Fruit fly (Drosophila melanogaster) whole organism, embryonic: Measurements from ENCODE around the gene CG4660.

Source experiments
- Ada2b ChIP-seq: fragments of 200-800 bp; sonication (Bioruptor generic); IDR thresholded peaks from 2 replicates; pipeline ENCODE4 v1.3.6; 2022; ENCODE audit warnings: missing biosample characterization, missing genetic modification characterization
- Adf1 ChIP-seq: fragments of 200-800 bp; sonication (Bioruptor generic); IDR thresholded peaks from 2 replicates; pipeline ENCODE4 v1.3.6; 2022; ENCODE audit warnings: missing biosample characterization, missing genetic modification characterization
- Aef1 ChIP-seq: fragments of 200-800 bp; sonication (Bioruptor generic); IDR thresholded peaks from 3 replicates; pipeline ENCODE4 v1.3.6; 2022; ENCODE audit warnings: missing biosample characterization, missing genetic modification characterization
- Atf6 ChIP-seq: fragments of 200-800 bp; sonication (Bioruptor generic); IDR thresholded peaks from 2 replicates; pipeline ENCODE4 v1.3.6; 2022; ENCODE audit warnings: missing biosample characterization, missing genetic modification characterization
- B-H1 ChIP-seq: fragments of 200-800 bp; sonication (Bioruptor generic); IDR thresholded peaks from 3 replicates; pipeline ENCODE4 v1.3.6; 2022; ENCODE audit warnings: missing biosample characterization, missing genetic modification characterization
- Blimp-1 ChIP-seq: fragments of 200-800 bp; sonication (Bioruptor generic); optimal IDR thresholded peaks from 3 replicates; lab custom pipeline; 2018; ENCODE audit warnings: missing biosample characterization, missing genetic modification characterization, mild to moderate bottlenecking, moderate library complexity, missing genetic modification reagents
- BtbVII ChIP-seq: fragments of 200-800 bp; sonication (Bioruptor generic); optimal IDR thresholded peaks from 3 replicates; lab custom pipeline; 2017; ENCODE audit warnings: missing biosample characterization, mild to moderate bottlenecking, missing genetic modification characterization
- CG10267 ChIP-seq: fragments of 200-800 bp; sonication (Bioruptor generic); optimal IDR thresholded peaks from 2 replicates; lab custom pipeline; 2018; ENCODE audit warnings: missing biosample characterization, mild to moderate bottlenecking, missing genetic modification characterization, moderate library complexity
- CG10543 ChIP-seq: fragments of 200-800 bp; sonication (Bioruptor generic); optimal IDR thresholded peaks from 3 replicates; lab custom pipeline; 2017; ENCODE audit warnings: missing biosample characterization, mild to moderate bottlenecking, missing genetic modification characterization, moderate library complexity
- CG12071 ChIP-seq: fragments of 200-800 bp; sonication (Bioruptor generic); optimal IDR thresholded peaks from 3 replicates; lab custom pipeline; 2018; ENCODE audit warnings: missing biosample characterization, mild to moderate bottlenecking, missing genetic modification characterization
- CG12104 ChIP-seq: fragments of 200-800 bp; sonication (Bioruptor generic); optimal IDR thresholded peaks from 3 replicates; lab custom pipeline; 2016; ENCODE audit warnings: missing biosample characterization, missing genetic modification characterization
- CG13775 ChIP-seq: fragments of 200-800 bp; sonication (Bioruptor generic); optimal IDR thresholded peaks from 3 replicates; lab custom pipeline; 2017; ENCODE audit warnings: missing biosample characterization, mild to moderate bottlenecking, missing genetic modification characterization
- CG14050 ChIP-seq: fragments of 200-800 bp; sonication (Bioruptor generic); IDR thresholded peaks from 3 replicates; pipeline ENCODE4 v1.3.6; 2022; ENCODE audit warnings: missing biosample characterization, missing genetic modification characterization
- CG14710 ChIP-seq: fragments of 200-800 bp; sonication (Bioruptor generic); optimal IDR thresholded peaks from 3 replicates; lab custom pipeline; 2019; ENCODE audit warnings: missing biosample characterization, mild to moderate bottlenecking, missing genetic modification characterization, moderate library complexity
- CG2712 ChIP-seq: fragments of 200-800 bp; optimal IDR thresholded peaks from 3 replicates; lab custom pipeline; 2019; ENCODE audit warnings: missing biosample characterization, mild to moderate bottlenecking, missing genetic modification characterization, moderate library complexity
- CG31441 ChIP-seq: fragments of 200-800 bp; sonication (Bioruptor generic); IDR thresholded peaks from 2 replicates; pipeline ENCODE4 v1.3.6; 2022; ENCODE audit warnings: missing biosample characterization, missing genetic modification characterization
- CG32767 ChIP-seq: fragments of 200-800 bp; sonication (Bioruptor generic); IDR thresholded peaks from 2 replicates; pipeline ENCODE4 v1.3.6; 2022; ENCODE audit warnings: missing biosample characterization, missing genetic modification characterization
- CG33557 ChIP-seq: fragments of 200-800 bp; sonication (Bioruptor generic); optimal IDR thresholded peaks from 2 replicates; lab custom pipeline; 2019; ENCODE audit warnings: missing biosample characterization, mild to moderate bottlenecking, missing genetic modification characterization, moderate library complexity
- CG4328 ChIP-seq: fragments of 200-800 bp; sonication (Bioruptor generic); optimal IDR thresholded peaks from 3 replicates; lab custom pipeline; 2017; ENCODE audit warnings: missing biosample characterization, missing genetic modification reagents, missing genetic modification characterization
- CG4820 ChIP-seq: fragments of 200-800 bp; sonication (Bioruptor generic); optimal IDR thresholded peaks from 3 replicates; lab custom pipeline; 2016; ENCODE audit warnings: missing biosample characterization, missing genetic modification characterization
- CG5180 ChIP-seq: fragments of 200-800 bp; sonication (Bioruptor generic); optimal IDR thresholded peaks from 3 replicates; lab custom pipeline; 2017; ENCODE audit warnings: missing biosample characterization, missing genetic modification characterization, mild to moderate bottlenecking, moderate library complexity, missing genetic modification reagents
- CG6254 ChIP-seq: fragments of 200-800 bp; sonication (Bioruptor generic); optimal IDR thresholded peaks from 3 replicates; lab custom pipeline; 2017; ENCODE audit warnings: mild to moderate bottlenecking, missing biosample characterization, missing genetic modification reagents, missing genetic modification characterization
- CG7786 ChIP-seq: fragments of 200-800 bp; sonication (Bioruptor generic); optimal IDR thresholded peaks from 2 replicates; lab custom pipeline; 2016; ENCODE audit warnings: missing biosample characterization, missing genetic modification characterization
- CG9797 ChIP-seq: fragments of 200-800 bp; sonication (Bioruptor generic); optimal IDR thresholded peaks from 3 replicates; lab custom pipeline; 2018; ENCODE audit warnings: missing biosample characterization, mild to moderate bottlenecking, missing genetic modification characterization
- Chrac-16 ChIP-seq: fragments of 200-800 bp; sonication (Bioruptor generic); optimal IDR thresholded peaks from 3 replicates; lab custom pipeline; 2016; ENCODE audit warnings: missing biosample characterization, missing genetic modification characterization
- Dad ChIP-seq: fragments of 200-800 bp; sonication (Bioruptor generic); optimal IDR thresholded peaks from 3 replicates; lab custom pipeline; 2016; ENCODE audit warnings: missing biosample characterization, missing genetic modification characterization
- Nf-YB ChIP-seq: fragments of 200-800 bp; sonication (Bioruptor generic); optimal IDR thresholded peaks from 3 replicates; lab custom pipeline; 2019; ENCODE audit warnings: missing biosample characterization, mild to moderate bottlenecking, missing genetic modification characterization, moderate library complexity
- Sox102F ChIP-seq: fragments of 200-800 bp; sonication (Bioruptor generic); optimal IDR thresholded peaks from 2 replicates; lab custom pipeline; 2018; ENCODE audit warnings: missing biosample characterization, mild to moderate bottlenecking, missing genetic modification characterization, moderate library complexity
- ap ChIP-seq: fragments of 200-800 bp; sonication (Bioruptor generic); IDR thresholded peaks from 2 replicates; pipeline ENCODE4 v1.3.6; 2022; ENCODE audit warnings: missing biosample characterization, missing genetic modification characterization
- ato ChIP-seq: fragments of 200-800 bp; sonication (Bioruptor generic); IDR thresholded peaks from 2 replicates; pipeline ENCODE4 v1.3.6; 2022; ENCODE audit warnings: missing biosample characterization, missing genetic modification characterization; ENCODE audit not compliant: partially characterized antibody
- bbx ChIP-seq: fragments of 200-800 bp; sonication (Bioruptor generic); IDR thresholded peaks from 2 replicates; pipeline ENCODE4 v1.3.6; 2022; ENCODE audit warnings: missing biosample characterization, missing genetic modification characterization; ENCODE audit not compliant: partially characterized antibody
- ci ChIP-seq: fragments of 200-800 bp; sonication (Bioruptor generic); IDR thresholded peaks from 3 replicates; pipeline ENCODE4 v1.3.6; 2022; ENCODE audit warnings: missing biosample characterization, missing genetic modification characterization
- croc ChIP-seq: fragments of 200-800 bp; sonication (Bioruptor generic); conservative IDR thresholded peaks from 3 replicates; pipeline ENCODE4 v1.3.6; 2022; ENCODE audit warnings: missing biosample characterization, missing genetic modification characterization
- da ChIP-seq: fragments of 200-800 bp; sonication (Bioruptor generic); optimal IDR thresholded peaks from 2 replicates; lab custom pipeline; 2016; ENCODE audit warnings: missing biosample characterization, missing genetic modification characterization
- ewg ChIP-seq: fragments of 200-800 bp; sonication (Bioruptor generic); optimal IDR thresholded peaks from 3 replicates; lab custom pipeline; 2017; ENCODE audit warnings: mild to moderate bottlenecking, missing biosample characterization, missing genetic modification reagents, missing genetic modification characterization
- fd3F ChIP-seq: fragments of 200-800 bp; sonication (Bioruptor generic); optimal IDR thresholded peaks from 2 replicates; lab custom pipeline; 2018; ENCODE audit warnings: missing biosample characterization, mild to moderate bottlenecking, missing genetic modification characterization, moderate library complexity
- ind ChIP-seq: fragments of 200-800 bp; sonication (Bioruptor generic); optimal IDR thresholded peaks from 3 replicates; lab custom pipeline; 2016; ENCODE audit warnings: missing biosample characterization, missing genetic modification characterization
- jigr1 ChIP-seq: fragments of 200-800 bp; sonication (Bioruptor generic); IDR thresholded peaks from 3 replicates; pipeline ENCODE4 v1.3.6; 2022; ENCODE audit warnings: missing biosample characterization, missing genetic modification characterization
- lab ChIP-seq: fragments of 200-800 bp; sonication (Bioruptor generic); optimal IDR thresholded peaks from 3 replicates; lab custom pipeline; 2017; ENCODE audit warnings: missing biosample characterization, missing genetic modification characterization, mild to moderate bottlenecking, moderate library complexity, missing genetic modification reagents
- otp ChIP-seq: fragments of 200-800 bp; sonication (Bioruptor generic); IDR thresholded peaks from 3 replicates; pipeline ENCODE4, ENCODE4 v1.3.6; 2022; ENCODE audit warnings: missing biosample characterization, missing genetic modification characterization
- phol ChIP-seq: fragments of 200-800 bp; sonication (Bioruptor generic); optimal IDR thresholded peaks from 3 replicates; lab custom pipeline; 2018; ENCODE audit warnings: missing biosample characterization, mild to moderate bottlenecking, missing genetic modification characterization, moderate library complexity
- pzg ChIP-seq: fragments of 200-800 bp; sonication (Bioruptor generic); optimal IDR thresholded peaks from 3 replicates; lab custom pipeline; 2018; ENCODE audit warnings: missing biosample characterization, mild to moderate bottlenecking, missing genetic modification characterization, moderate library complexity
- sc ChIP-seq, 3 experiments: fragments of >200 bp in 2 of 3; fragments of 200-800 bp in 1 of 3; sonication (Bioruptor generic) in 1 of 3; optimal IDR thresholded peaks; 2 replicates in 2 of 3; 3 replicates in 1 of 3; lab custom pipeline; 2017; ENCODE audit warnings: mild to moderate bottlenecking in 1 of 3, missing biosample characterization in 1 of 3, missing genetic modification characterization in 1 of 3, missing genetic modification reagents in 1 of 3
- seq ChIP-seq: fragments of 200-800 bp; sonication (Bioruptor generic); IDR thresholded peaks from 2 replicates; pipeline ENCODE4 v1.3.6; 2022; ENCODE audit warnings: missing biosample characterization, missing genetic modification characterization
- slbo ChIP-seq: fragments of 200-800 bp; sonication (Bioruptor generic); IDR thresholded peaks from 2 replicates; pipeline ENCODE4 v1.3.6; 2022; ENCODE audit warnings: missing biosample characterization, missing genetic modification characterization
- slou ChIP-seq: fragments of 200-800 bp; sonication (Bioruptor generic); optimal IDR thresholded peaks from 3 replicates; lab custom pipeline; 2016; ENCODE audit warnings: missing biosample characterization, missing genetic modification characterization
- so ChIP-seq: fragments of 200-800 bp; sonication (Bioruptor generic); IDR thresholded peaks from 3 replicates; pipeline ENCODE4 v1.3.6; 2022; ENCODE audit warnings: missing biosample characterization, missing genetic modification characterization
- ssp ChIP-seq: fragments of 200-800 bp; sonication (Bioruptor generic); IDR thresholded peaks from 2 replicates; pipeline ENCODE4 v1.3.6; 2022; ENCODE audit warnings: missing biosample characterization, missing genetic modification characterization
- tx ChIP-seq: fragments of 200-800 bp; sonication (Bioruptor generic); optimal IDR thresholded peaks from 2 replicates; lab custom pipeline; 2016; ENCODE audit warnings: missing biosample characterization, missing genetic modification characterization
- vvl ChIP-seq: fragments of 200-800 bp; sonication (Bioruptor generic); IDR thresholded peaks from 2 replicates; pipeline ENCODE4 v1.3.6; 2022; ENCODE audit warnings: missing biosample characterization, missing genetic modification characterization
- zen ChIP-seq: fragments of 200-800 bp; sonication (Bioruptor generic); optimal IDR thresholded peaks from 3 replicates; lab custom pipeline; 2018; ENCODE audit warnings: missing biosample characterization, mild to moderate bottlenecking, missing genetic modification characterization, moderate library complexity

CG4660 gene

DNA sequence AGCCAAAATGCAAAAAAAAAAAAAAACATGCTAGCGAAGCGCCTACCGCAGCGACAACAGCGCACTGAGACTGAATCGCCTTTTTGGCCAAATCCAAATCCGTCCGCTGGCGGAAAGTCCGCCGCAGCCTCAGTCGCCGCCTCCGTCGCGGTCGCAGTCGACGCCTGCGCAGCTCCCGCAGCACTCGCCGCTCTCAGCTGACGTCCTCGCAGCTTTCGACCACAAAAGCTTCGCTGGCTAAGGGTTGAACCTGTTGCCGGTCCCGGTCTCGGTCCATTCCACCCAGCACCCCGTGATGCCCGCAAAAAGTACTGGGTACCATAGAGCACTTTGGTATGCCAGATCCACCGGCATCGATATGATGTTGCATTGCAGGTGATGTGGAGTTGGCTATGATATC lies at the start of gene CG4660:
TSS of gene CG4660 (minus strand) at position 77 of the 400 bp plus-strand sequence.
- no peak for TF ChIP-seq otp (GFP tag; lab: Robert Waterston, UW)
- TF ChIP-seq CG14710 = no peak
- no peak for TF ChIP-seq Aef1 (GFP tag; lab: Robert Waterston, UW)
- no peak for TF ChIP-seq tx (GFP tag; lab: Kevin White, UChicago)
- no peak for TF ChIP-seq so (GFP tag; lab: Robert Waterston, UW)
- no peak for TF ChIP-seq CG32767
- TF ChIP-seq Adf1 (GFP tag; lab: Robert Waterston, UW) = peak; percentile 83
- 0 out of 3 replicates have a peak, but pooled peaks have one; percentile 28 for TF ChIP-seq ci (GFP tag; lab: Robert Waterston, UW)
- no peak for TF ChIP-seq ap (GFP tag; lab: Robert Waterston, UW)
- TF ChIP-seq slou (GFP tag; lab: Kevin White, UChicago) = no peak
- peak; percentile 53; the same call in 1 of the 2 replicates for TF ChIP-seq seq (GFP tag; lab: Robert Waterston, UW)
- TF ChIP-seq CG12104 = no peak
- no peak for TF ChIP-seq CG2712 (tag; lab: Kevin White, UChicago)
- TF ChIP-seq CG33557 (GFP tag; lab: Kevin White, UChicago) = no peak
- TF ChIP-seq Chrac-16 (GFP tag; lab: Kevin White, UChicago) = no peak
- TF ChIP-seq Ada2b (GFP tag; lab: Robert Waterston, UW) = no peak
- TF ChIP-seq CG12071 (GFP tag; lab: Kevin White, UChicago) = no peak
- no peak for TF ChIP-seq zen
- TF ChIP-seq CG14050 (GFP tag; lab: Robert Waterston, UW) = no peak
- TF ChIP-seq CG7786 (GFP tag; lab: Kevin White, UChicago) = no peak
- TF ChIP-seq Blimp-1 = no peak
- no peak for TF ChIP-seq CG31441 (GFP tag; lab: Robert Waterston, UW)
- TF ChIP-seq slbo (GFP tag; lab: Robert Waterston, UW) = no peak
- no peak for TF ChIP-seq CG10267 (tag; lab: Kevin White, UChicago)
- no peak for TF ChIP-seq lab (GFP tag; lab: Kevin White, UChicago)
- TF ChIP-seq CG13775 (GFP tag; lab: Kevin White, UChicago) = no peak
- peak; percentile 1 for TF ChIP-seq pzg (GFP tag; lab: Kevin White, UChicago)
- TF ChIP-seq sc (optimal IDR thresholded peaks at IDR 0.05; lab: Kevin White, UChicago) = no peak
- TF ChIP-seq sc (GFP tag; optimal IDR thresholded peaks at IDR 0.05; lab: Kevin White, UChicago) = no peak
- TF ChIP-seq CG4328 (GFP tag; lab: Kevin White, UChicago) = no peak
- no peak for TF ChIP-seq Nf-YB (GFP tag; lab: Kevin White, UChicago)
- no peak for TF ChIP-seq ssp (GFP tag; lab: Robert Waterston, UW)
- TF ChIP-seq croc (GFP tag; lab: Robert Waterston, UW) = no peak
- TF ChIP-seq CG9797 (GFP tag; lab: Kevin White, UChicago) = no peak
- no peak for TF ChIP-seq B-H1 (GFP tag; lab: Robert Waterston, UW)
- no peak for TF ChIP-seq jigr1 (GFP tag; lab: Robert Waterston, UW)
- TF ChIP-seq bbx (GFP tag; lab: Robert Waterston, UW) = no peak
- no peak for TF ChIP-seq ato (GFP tag; lab: Robert Waterston, UW)
- TF ChIP-seq ind = no peak
- TF ChIP-seq CG5180 (GFP tag; lab: Kevin White, UChicago) = no peak
- no peak for TF ChIP-seq CG6254 (GFP tag; lab: Kevin White, UChicago)
- TF ChIP-seq fd3F (GFP tag; lab: Kevin White, UChicago) = no peak
- no peak for TF ChIP-seq Atf6 (GFP tag; lab: Robert Waterston, UW)
- no peak for TF ChIP-seq Sox102F
- no peak for TF ChIP-seq Dad
- TF ChIP-seq ewg (GFP tag; lab: Kevin White, UChicago) = peak; percentile 82
- no peak for TF ChIP-seq vvl (GFP tag; lab: Robert Waterston, UW)
- no peak for TF ChIP-seq da (GFP tag; lab: Kevin White, UChicago)
- no peak for TF ChIP-seq CG10543
- TF ChIP-seq phol (tag; lab: Kevin White, UChicago) = no peak
- no peak for TF ChIP-seq CG4820
- no peak for TF ChIP-seq BtbVII (GFP tag; lab: Kevin White, UChicago)
